Fruit fly (Drosophila melanogaster) whole organism, embryonic: Measurements from ENCODE around the gene CG10300.

ENCODE experiments used
- Awh ChIP-seq: fragments of 200-800 bp; sonication (Bioruptor generic); IDR thresholded peaks from 2 replicates; pipeline ENCODE4, ENCODE4 v1.3.6; 2022; ENCODE audit warnings: missing biosample characterization, missing genetic modification characterization
- CG10959 ChIP-seq: fragments of 200-800 bp; sonication (Bioruptor generic); IDR thresholded peaks from 2 replicates; pipeline ENCODE4 v1.3.6; 2022; ENCODE audit warnings: missing biosample characterization, missing genetic modification characterization
- CG11723 ChIP-seq: fragments of 200-800 bp; sonication (Bioruptor generic); optimal IDR thresholded peaks from 2 replicates; lab custom pipeline; 2017; ENCODE audit warnings: missing biosample characterization, mild to moderate bottlenecking, missing genetic modification characterization
- CG12155 ChIP-seq: fragments of 200-800 bp; sonication (Bioruptor generic); optimal IDR thresholded peaks from 3 replicates; lab custom pipeline; 2016; ENCODE audit warnings: missing biosample characterization, missing genetic modification characterization
- CG12299 ChIP-seq: fragments of 200-800 bp; sonication (Bioruptor generic); optimal IDR thresholded peaks from 2 replicates; lab custom pipeline; 2018; ENCODE audit warnings: missing biosample characterization, mild to moderate bottlenecking, missing genetic modification characterization
- CG12659 ChIP-seq: fragments of 200-800 bp; sonication (Bioruptor generic); optimal IDR thresholded peaks from 3 replicates; lab custom pipeline; 2017; ENCODE audit warnings: mild to moderate bottlenecking, missing biosample characterization, missing genetic modification reagents, missing genetic modification characterization
- CG12744 ChIP-seq: fragments of 200-800 bp; sonication (Bioruptor generic); optimal IDR thresholded peaks from 2 replicates; lab custom pipeline; 2016; ENCODE audit warnings: missing biosample characterization, missing genetic modification characterization
- CG17612 ChIP-seq: fragments of 200-800 bp; sonication (Bioruptor generic); IDR thresholded peaks from 2 replicates; pipeline ENCODE4 v1.3.6; 2022; ENCODE audit warnings: missing biosample characterization, missing genetic modification characterization
- CG2875 ChIP-seq: fragments of 200-800 bp; sonication (Bioruptor generic); optimal IDR thresholded peaks from 2 replicates; lab custom pipeline; 2017; ENCODE audit warnings: missing biosample characterization, mild to moderate bottlenecking, missing genetic modification characterization, missing genetic modification reagents
- CG30431 ChIP-seq: fragments of 200-800 bp; sonication (Bioruptor generic); optimal IDR thresholded peaks from 2 replicates; lab custom pipeline; 2017; ENCODE audit warnings: missing biosample characterization, missing genetic modification characterization
- CG3407 ChIP-seq: fragments of 200-800 bp; sonication (Bioruptor generic); optimal IDR thresholded peaks from 2 replicates; lab custom pipeline; 2018; ENCODE audit warnings: missing biosample characterization, mild to moderate bottlenecking, missing genetic modification characterization
- CG3847 ChIP-seq: fragments of 200-800 bp; sonication (Bioruptor generic); IDR thresholded peaks from 2 replicates; pipeline ENCODE4 v1.3.6; 2022; ENCODE audit warnings: missing biosample characterization, missing genetic modification characterization
- CG3995 ChIP-seq: fragments of 200-800 bp; sonication (Bioruptor generic); optimal IDR thresholded peaks from 3 replicates; lab custom pipeline; 2016; ENCODE audit warnings: missing biosample characterization, missing genetic modification characterization
- CG5245 ChIP-seq: fragments of 200-800 bp; sonication (Bioruptor generic); optimal IDR thresholded peaks from 3 replicates; lab custom pipeline; 2016; ENCODE audit warnings: missing biosample characterization, missing genetic modification characterization
- CG5953 ChIP-seq: fragments of 200-800 bp; sonication (Bioruptor generic); IDR thresholded peaks from 2 replicates; pipeline ENCODE4 v1.3.6; 2022; ENCODE audit warnings: missing biosample characterization, missing genetic modification characterization
- CG6272 ChIP-seq: fragments of 200-800 bp; sonication (Bioruptor generic); IDR thresholded peaks from 2 replicates; pipeline ENCODE4 v1.3.6; 2022; ENCODE audit warnings: missing biosample characterization, missing genetic modification characterization
- CG9817 ChIP-seq: fragments of 200-800 bp; sonication (Bioruptor generic); optimal IDR thresholded peaks from 2 replicates; lab custom pipeline; 2018; ENCODE audit warnings: missing biosample characterization, mild to moderate bottlenecking, missing genetic modification characterization, moderate library complexity
- CG9876 ChIP-seq: fragments of 200-800 bp; sonication (Bioruptor generic); optimal IDR thresholded peaks from 2 replicates; lab custom pipeline; 2016; ENCODE audit warnings: missing biosample characterization, missing genetic modification characterization
- CkIIα-i1 ChIP-seq: fragments of 200-800 bp; sonication (Bioruptor generic); IDR thresholded peaks from 2 replicates; pipeline ENCODE4 v1.3.6; 2022; ENCODE audit warnings: missing biosample characterization, missing genetic modification characterization
- D19A ChIP-seq: fragments of 200-800 bp; optimal IDR thresholded peaks from 3 replicates; lab custom pipeline; 2019; ENCODE audit warnings: missing biosample characterization, mild to moderate bottlenecking, missing genetic modification characterization, moderate library complexity
- Dbx ChIP-seq: fragments of 200-800 bp; sonication (Bioruptor generic); IDR thresholded peaks from 3 replicates; pipeline ENCODE4 v1.3.6; 2022; ENCODE audit warnings: missing biosample characterization, missing genetic modification characterization
- Dp ChIP-seq: fragments of 200-800 bp; sonication (Bioruptor generic); optimal IDR thresholded peaks from 2 replicates; lab custom pipeline; 2018; ENCODE audit warnings: missing biosample characterization, mild to moderate bottlenecking, missing genetic modification characterization, moderate library complexity
- Eip74EF ChIP-seq, 2 experiments: fragments of 200-800 bp in 1 of 2; fragments of >200 bp in 1 of 2; sonication (Bioruptor generic) in 1 of 2; optimal IDR thresholded peaks; 2 replicates each; lab custom pipeline; 2017 to 2019; ENCODE audit warnings: missing biosample characterization in 2 of 2, missing genetic modification characterization in 2 of 2, mild to moderate bottlenecking in 1 of 2, moderate library complexity in 1 of 2
- Ets97D ChIP-seq: fragments of 200-800 bp; sonication (Bioruptor generic); optimal IDR thresholded peaks from 3 replicates; lab custom pipeline; 2016; ENCODE audit warnings: missing biosample characterization, missing genetic modification characterization
- H2.0 ChIP-seq: fragments of 200-800 bp; sonication (Bioruptor generic); IDR thresholded peaks from 2 replicates; pipeline ENCODE4 v1.3.6; 2022; ENCODE audit warnings: missing biosample characterization, missing genetic modification characterization
- HLH3B ChIP-seq: fragments of 200-800 bp; sonication (Bioruptor generic); IDR thresholded peaks from 2 replicates; pipeline ENCODE4 v1.3.6; 2022; ENCODE audit warnings: missing biosample characterization, missing genetic modification characterization
- Oli ChIP-seq: fragments of 200-800 bp; sonication (Bioruptor generic); optimal IDR thresholded peaks from 2 replicates; lab custom pipeline; 2018; ENCODE audit warnings: missing biosample characterization, mild to moderate bottlenecking, missing genetic modification characterization, moderate library complexity
- PHDP ChIP-seq: fragments of 200-800 bp; sonication (Bioruptor generic); optimal IDR thresholded peaks from 3 replicates; lab custom pipeline; 2018; ENCODE audit warnings: missing biosample characterization, mild to moderate bottlenecking, missing genetic modification characterization, moderate library complexity
- Xbp1 ChIP-seq: fragments of 200-800 bp; sonication (Bioruptor generic); optimal IDR thresholded peaks from 3 replicates; lab custom pipeline; 2016; ENCODE audit warnings: missing biosample characterization, mild to moderate bottlenecking, missing genetic modification characterization
- YL-1 ChIP-seq: fragments of 200-800 bp; sonication (Bioruptor generic); optimal IDR thresholded peaks from 3 replicates; lab custom pipeline; 2017; ENCODE audit warnings: missing biosample characterization, mild to moderate bottlenecking, missing genetic modification characterization
- bcd ChIP-seq: fragments of 200-800 bp; sonication (Bioruptor generic); optimal IDR thresholded peaks from 2 replicates; lab custom pipeline; 2017; ENCODE audit warnings: missing biosample characterization, mild to moderate bottlenecking, missing genetic modification characterization
- cwo ChIP-seq: fragments of 200-800 bp; sonication (Bioruptor generic); optimal IDR thresholded peaks from 3 replicates; lab custom pipeline; 2017; ENCODE audit warnings: missing biosample characterization, missing genetic modification characterization, mild to moderate bottlenecking, moderate library complexity, missing genetic modification reagents
- dm ChIP-seq: fragments of 200-800 bp; sonication (Bioruptor generic); optimal IDR thresholded peaks from 3 replicates; lab custom pipeline; 2016; ENCODE audit warnings: missing biosample characterization, missing genetic modification characterization
- fu2 ChIP-seq: fragments of 200-800 bp; sonication (Bioruptor generic); optimal IDR thresholded peaks from 2 replicates; lab custom pipeline; 2016; ENCODE audit warnings: missing biosample characterization, missing genetic modification characterization
- grn ChIP-seq: fragments of 200-800 bp; sonication (Bioruptor generic); optimal IDR thresholded peaks from 3 replicates; lab custom pipeline; 2017; ENCODE audit warnings: missing biosample characterization, missing genetic modification characterization
- gsb ChIP-seq: fragments of 200-800 bp; sonication (Bioruptor generic); IDR thresholded peaks from 2 replicates; pipeline ENCODE4 v1.3.6; 2022; ENCODE audit warnings: missing biosample characterization, missing genetic modification characterization
- hkb ChIP-seq, 2 experiments: fragments of 200-800 bp in 1 of 2; fragments of >200 bp in 1 of 2; sonication (Bioruptor generic) in 1 of 2; IDR thresholded peaks in 1 of 2; optimal IDR thresholded peaks in 1 of 2; 2 replicates each; pipeline versions ENCODE4 v1.3.6 to Lab custom; 2017 to 2022; ENCODE audit warnings: missing biosample characterization in 1 of 2, missing genetic modification characterization in 1 of 2
- hth ChIP-seq: fragments of >200 bp; optimal IDR thresholded peaks from 2 replicates; lab custom pipeline; 2017; ENCODE audit warnings: inconsistent platforms
- jing ChIP-seq: fragments of 200-800 bp; sonication (Bioruptor generic); optimal IDR thresholded peaks from 2 replicates; lab custom pipeline; 2018; ENCODE audit warnings: missing biosample characterization, mild to moderate bottlenecking, missing genetic modification characterization
- nau ChIP-seq: fragments of 200-800 bp; sonication (Bioruptor generic); optimal IDR thresholded peaks from 3 replicates; lab custom pipeline; 2017; ENCODE audit warnings: missing biosample characterization, mild to moderate bottlenecking, missing genetic modification characterization, missing genetic modification reagents
- pan ChIP-seq, 4 experiments: fragments of >200 bp in 3 of 4; fragments of 200-800 bp in 1 of 4; sonication (Bioruptor generic) in 1 of 4; optimal IDR thresholded peaks in 3 of 4; IDR thresholded peaks in 1 of 4; 2 replicates each; pipeline versions ENCODE4 v1.3.6 to Lab custom; 2017 to 2022; ENCODE audit warnings: missing biosample characterization in 2 of 4, missing genetic modification characterization in 2 of 4, mixed read lengths in 1 of 4
- psq ChIP-seq: fragments of 200-800 bp; sonication (Bioruptor generic); optimal IDR thresholded peaks from 2 replicates; lab custom pipeline; 2017; ENCODE audit warnings: missing biosample characterization, missing genetic modification characterization
- sisA ChIP-seq: fragments of 200-800 bp; sonication (Bioruptor generic); IDR thresholded peaks from 2 replicates; pipeline ENCODE4 v1.3.6; 2022; ENCODE audit warnings: missing biosample characterization, missing genetic modification characterization
- slp2 ChIP-seq: fragments of 200-800 bp; sonication (Bioruptor generic); optimal IDR thresholded peaks from 2 replicates; lab custom pipeline; 2016; ENCODE audit warnings: missing biosample characterization, missing genetic modification characterization
- ssp ChIP-seq: fragments of 200-800 bp; sonication (Bioruptor generic); IDR thresholded peaks from 2 replicates; pipeline ENCODE4 v1.3.6; 2022; ENCODE audit warnings: missing biosample characterization, missing genetic modification characterization
- stwl ChIP-seq: fragments of 200-800 bp; sonication (Bioruptor generic); optimal IDR thresholded peaks from 3 replicates; lab custom pipeline; 2018; ENCODE audit warnings: missing biosample characterization, mild to moderate bottlenecking, missing genetic modification characterization, moderate library complexity
- tgo ChIP-seq: fragments of 200-800 bp; sonication (Bioruptor generic); IDR thresholded peaks from 3 replicates; pipeline ENCODE4 v1.3.6; 2022; ENCODE audit warnings: missing biosample characterization, missing genetic modification characterization
- wor ChIP-seq: fragments of 200-800 bp; sonication (Bioruptor generic); IDR thresholded peaks from 2 replicates; pipeline ENCODE4 v1.3.6; 2022; ENCODE audit warnings: missing biosample characterization, missing genetic modification characterization

CG10300 gene

dm6 chr3R:23678349-23679193, 32.8 kb upstream of the CG10300 start, which contains the start of gene GILT2 (continued):
- TF ChIP-seq stwl (peak; percentile 18), gsb (GFP tag; lab: Robert Waterston, UW) (peak; percentile 83), Oli (tag; lab: Kevin White, UChicago) (peak; percentile 92), CG6272 (GFP tag; lab: Robert Waterston, UW) (peak; percentile 91), CG30431 (peak; percentile 85), CG3407 (GFP tag; lab: Kevin White, UChicago) (peak; percentile 79), hkb (optimal IDR thresholded peaks at IDR 0.05; lab: Kevin White, UChicago) (no peak), hkb (GFP tag; IDR thresholded peaks at IDR 0.05; lab: Robert Waterston, UW) (peak; percentile 95), CG9876 (GFP tag; lab: Kevin White, UChicago) (no peak), CG3847 (peak; percentile 92), Ets97D (GFP tag; lab: Kevin White, UChicago) (peak; percentile 48), slp2 (GFP tag; lab: Kevin White, UChicago) (no peak), CG5245 (GFP tag; lab: Kevin White, UChicago) (peak; percentile 89), CG2875 (GFP tag; lab: Kevin White, UChicago) (peak; percentile 82), cwo (GFP tag; lab: Kevin White, UChicago) (peak; percentile 91), Eip74EF (GFP tag; optimal IDR thresholded peaks at IDR 0.05; lab: Kevin White, UChicago) (peak in 1 of 2 experiments; percentile 95), CG17612 (GFP tag; lab: Robert Waterston, UW) (peak; percentile 73; the same call in 1 of the 2 replicates), CG12659 (GFP tag; lab: Kevin White, UChicago) (peak; percentile 94), CG11723 (peak; percentile 90), pan (optimal IDR thresholded peaks at IDR 0.05; lab: Kevin White, UChicago) (no peak), pan (GFP tag; optimal IDR thresholded peaks at IDR 0.05 in 1 of 2, IDR thresholded peaks at IDR 0.05 in 1 of 2) (peak in 1 of 2 experiments; percentile 94), ssp (GFP tag; lab: Robert Waterston, UW) (peak; percentile 81), CG12299 (tag; lab: Kevin White, UChicago) (peak; percentile 84), wor (GFP tag; lab: Robert Waterston, UW) (peak; percentile 75), CG9817 (tag; lab: Kevin White, UChicago) (peak; percentile 80), CG3995 (GFP tag; lab: Kevin White, UChicago) (peak; percentile 42), CkIIα-i1 (GFP tag; lab: Robert Waterston, UW) (peak; percentile 45; the same call in 1 of the 2 replicates), Awh (GFP tag; lab: Robert Waterston, UW) (peak; percentile 91), sisA (GFP tag; lab: Robert Waterston, UW) (peak; percentile 90), grn (peak; percentile 55), Dp (GFP tag; lab: Kevin White, UChicago) (no peak), tgo (GFP tag; lab: Robert Waterston, UW) (peak; percentile 92), jing (GFP tag; lab: Kevin White, UChicago) (peak; percentile 55), PHDP (tag; lab: Kevin White, UChicago) (peak; percentile 96), CG5953 (GFP tag; lab: Robert Waterston, UW) (peak; percentile 82), CG10959 (peak; percentile 89), D19A (tag; lab: Kevin White, UChicago) (peak; percentile 91), HLH3B (GFP tag; lab: Robert Waterston, UW) (peak; percentile 91), hth (lab: Kevin White, UChicago) (no peak), fu2 (GFP tag; lab: Kevin White, UChicago) (peak; percentile 2), Dbx (GFP tag; lab: Robert Waterston, UW) (peak; percentile 93), psq (GFP tag; lab: Kevin White, UChicago) (peak; percentile 71), Xbp1 (GFP tag; lab: Kevin White, UChicago) (peak; percentile 89), CG12744 (GFP tag; lab: Kevin White, UChicago) (peak; percentile 49), H2.0 (GFP tag; lab: Robert Waterston, UW) (peak; percentile 87), bcd (GFP tag; lab: Kevin White, UChicago) (peak; percentile 92), CG12155 (GFP tag; lab: Kevin White, UChicago) (peak; percentile 78), YL-1 (GFP tag; lab: Kevin White, UChicago) (peak; percentile 74), nau (no peak), dm (GFP tag; lab: Kevin White, UChicago) (peak; percentile 28)
